Worm (Caenorhabditis elegans): ENCODE results near the gene atf-2.

DNA sequence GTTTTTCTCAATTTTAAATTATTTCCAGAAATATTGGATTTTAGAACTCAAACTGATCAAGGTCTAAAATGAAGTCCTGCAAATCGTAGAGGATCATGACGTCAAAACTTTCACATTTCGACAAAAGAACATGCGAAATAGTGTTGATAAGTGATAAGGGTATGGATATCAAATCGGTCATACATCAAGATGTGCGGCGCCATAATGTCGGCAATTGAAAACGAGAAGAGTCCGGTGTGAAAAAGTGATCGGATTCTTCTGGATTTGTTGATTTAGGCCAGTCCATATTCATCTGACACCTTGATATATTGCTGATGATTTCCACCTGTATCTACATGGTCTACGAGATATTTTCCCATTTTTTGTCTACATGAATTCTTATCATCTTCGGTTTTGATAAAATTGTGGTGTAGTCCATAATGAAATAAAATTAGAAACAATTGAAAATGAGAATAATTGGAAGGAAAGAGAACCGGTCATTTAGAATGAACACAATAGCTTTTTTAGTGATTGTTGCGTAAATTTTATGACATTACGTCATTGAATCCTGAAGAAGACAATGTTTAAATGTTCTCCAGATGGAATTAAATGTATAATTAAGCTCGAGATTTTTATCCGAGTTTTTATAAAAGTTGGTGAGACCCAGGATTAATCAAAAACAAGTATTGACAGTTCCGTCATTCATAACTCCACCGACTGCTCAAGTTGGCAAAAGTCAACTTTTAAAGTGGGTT lies 20.7 kb upstream of the atf-2 start:
- TF ChIP-seq med-1 (GFP tag; optimal IDR thresholded peaks at IDR 0.05; ENCODE audit: insufficient read depth): no peak
- TF ChIP-seq klf-2 (GFP tag; conservative IDR thresholded peaks at IDR 0.05): no peak
- no peak for TF ChIP-seq ztf-23 (GFP tag; IDR thresholded peaks at IDR 0.05)
- TF ChIP-seq flt-1 (GFP tag; IDR thresholded peaks at IDR 0.05): no peak
- TF ChIP-seq ztf-29 (GFP tag; IDR thresholded peaks at IDR 0.05): no peak
